Comparison of ENCODE assay signal across 2 fruit fly cellular contexts in the genomic region with DNA sequence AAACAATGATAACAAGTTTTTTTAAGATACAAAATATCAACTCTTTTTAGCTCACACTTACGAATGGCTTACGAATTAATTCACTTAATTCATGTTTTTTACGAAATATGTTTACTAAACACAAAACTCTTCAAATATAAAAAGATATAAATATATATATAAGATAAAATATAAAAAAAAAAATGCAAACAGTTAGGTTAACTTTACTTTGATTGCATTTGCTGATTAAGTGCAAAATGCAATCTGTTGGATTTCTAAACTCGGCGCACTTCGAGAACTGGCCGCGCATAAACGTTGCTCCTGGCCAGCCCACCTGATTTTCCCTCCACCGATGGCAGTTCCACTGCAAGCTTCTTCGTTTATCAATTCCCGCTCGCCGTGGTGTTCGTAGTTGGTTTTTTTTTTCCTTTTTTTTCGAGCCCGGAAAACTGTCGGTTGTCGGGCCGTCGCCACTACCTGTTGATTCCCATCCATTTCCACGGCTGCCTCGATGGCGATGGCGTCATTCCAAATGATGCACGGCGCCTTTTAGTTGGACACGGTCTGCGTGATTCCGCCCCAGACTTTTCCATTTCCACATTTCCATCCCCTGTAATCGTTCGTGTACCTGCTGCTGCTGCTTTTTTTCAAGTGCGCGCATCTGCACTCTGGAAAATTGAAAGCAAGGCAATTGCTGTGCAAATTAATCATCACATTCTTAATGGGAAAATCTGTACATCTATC.
TF ChIP-seq lines count a peak whose summit lies in the region.

No protein-coding gene starts in this region.

- no peak for TF ChIP-seq CTCF in whole organism, embryonic (GFP tag; optimal IDR thresholded peaks at IDR 0.05; lab: Kevin White, UChicago)

TF ChIP-seq in whole organism, embryonic, 481 proteins besides CTCF, POLR2A, EP300 and RAD21 (continues in another document):
- TF ChIP-seq CG11504 (tag; optimal IDR thresholded peaks at IDR 0.05; lab: Kevin White, UChicago): no peak
- TF ChIP-seq CG7745 (tag; optimal IDR thresholded peaks at IDR 0.05; lab: Kevin White, UChicago): no peak
- TF ChIP-seq CG12104 (GFP tag; optimal IDR thresholded peaks at IDR 0.05; lab: Kevin White, UChicago): no peak
- no peak for TF ChIP-seq h (optimal IDR thresholded peaks at IDR 0.05; lab: Kevin White, UChicago)
- peak; percentile 88 for TF ChIP-seq CG15479 (GFP tag; optimal IDR thresholded peaks at IDR 0.05; lab: Kevin White, UChicago)
- TF ChIP-seq CG9437 (GFP tag; optimal IDR thresholded peaks at IDR 0.05; lab: Kevin White, UChicago): no peak
- no peak for TF ChIP-seq CG17802 (tag; optimal IDR thresholded peaks at IDR 0.05; lab: Kevin White, UChicago)
- TF ChIP-seq croc (GFP tag; conservative IDR thresholded peaks at IDR 0.05; lab: Robert Waterston, UW): no peak
- TF ChIP-seq CG12236 (GFP tag; optimal IDR thresholded peaks at IDR 0.05; lab: Kevin White, UChicago): no peak
- no peak for TF ChIP-seq z (GFP tag; IDR thresholded peaks at IDR 0.05; lab: Robert Waterston, UW)
- TF ChIP-seq CG8388 (GFP tag; optimal IDR thresholded peaks at IDR 0.05; lab: Kevin White, UChicago): no peak
- TF ChIP-seq CG12744 (GFP tag; optimal IDR thresholded peaks at IDR 0.05; lab: Kevin White, UChicago): no peak
- TF ChIP-seq CG2712 (tag; optimal IDR thresholded peaks at IDR 0.05; lab: Kevin White, UChicago): peak; percentile 39
- no peak for TF ChIP-seq CG5245 (GFP tag; optimal IDR thresholded peaks at IDR 0.05; lab: Kevin White, UChicago)
- TF ChIP-seq knrl (GFP tag; IDR thresholded peaks at IDR 0.05; lab: Robert Waterston, UW; ENCODE audit: partially characterized antibody): no peak
- TF ChIP-seq CG17361 (GFP tag; IDR thresholded peaks at IDR 0.05; lab: Robert Waterston, UW): peak; percentile 56; the same call in 2 of the 3 replicates
- TF ChIP-seq gfzf (GFP tag; optimal IDR thresholded peaks at IDR 0.05; lab: Kevin White, UChicago): no peak
- no peak for TF ChIP-seq so (GFP tag; IDR thresholded peaks at IDR 0.05; lab: Robert Waterston, UW)
- TF ChIP-seq CG4854 (GFP tag; optimal IDR thresholded peaks at IDR 0.05; lab: Kevin White, UChicago): no peak
- TF ChIP-seq CG43689 (GFP tag; IDR thresholded peaks at IDR 0.05; lab: Robert Waterston, UW): no peak
- no peak for TF ChIP-seq YL-1 (GFP tag; optimal IDR thresholded peaks at IDR 0.05; lab: Kevin White, UChicago)
- TF ChIP-seq CG6689 (GFP tag; IDR thresholded peaks at IDR 0.05; lab: Robert Waterston, UW): peak; percentile 25; the same call in 1 of the 2 replicates
- TF ChIP-seq HLHmδ (GFP tag; optimal IDR thresholded peaks at IDR 0.05; lab: Kevin White, UChicago): no peak
- TF ChIP-seq CG14710 (tag; optimal IDR thresholded peaks at IDR 0.05; lab: Kevin White, UChicago): peak; percentile 55
- no peak for TF ChIP-seq Bdp1 (GFP tag; optimal IDR thresholded peaks at IDR 0.05; lab: Kevin White, UChicago)
- TF ChIP-seq CG8924 (tag; optimal IDR thresholded peaks at IDR 0.05; lab: Kevin White, UChicago): no peak
- TF ChIP-seq PHDP (tag; optimal IDR thresholded peaks at IDR 0.05; lab: Kevin White, UChicago): no peak
- TF ChIP-seq Gug (GFP tag; IDR thresholded peaks at IDR 0.05; lab: Robert Waterston, UW): no peak
- TF ChIP-seq CG2678 (tag; optimal IDR thresholded peaks at IDR 0.05; lab: Kevin White, UChicago): no peak
- no peak for TF ChIP-seq gsb (GFP tag; IDR thresholded peaks at IDR 0.05; lab: Robert Waterston, UW)
- no peak for TF ChIP-seq CG18476 (GFP tag; optimal IDR thresholded peaks at IDR 0.05; lab: Kevin White, UChicago)
- no peak for TF ChIP-seq twi (tag; optimal IDR thresholded peaks at IDR 0.05; lab: Kevin White, UChicago)
- no peak for TF ChIP-seq CG34376 (GFP tag; optimal IDR thresholded peaks at IDR 0.05; lab: Kevin White, UChicago)
- TF ChIP-seq pfk (GFP tag; optimal IDR thresholded peaks at IDR 0.05; lab: Kevin White, UChicago): no peak
- no peak for TF ChIP-seq CG12942 (GFP tag; optimal IDR thresholded peaks at IDR 0.05; lab: Kevin White, UChicago)
- no peak for TF ChIP-seq CG11696 (GFP tag; IDR thresholded peaks at IDR 0.05; lab: Robert Waterston, UW)
- no peak for TF ChIP-seq Deaf1 (tag; optimal IDR thresholded peaks at IDR 0.05; lab: Kevin White, UChicago)
- TF ChIP-seq sd (tag; optimal IDR thresholded peaks at IDR 0.05; lab: Kevin White, UChicago): no peak
- no peak for TF ChIP-seq Blimp-1 (GFP tag; optimal IDR thresholded peaks at IDR 0.05; lab: Kevin White, UChicago)
- TF ChIP-seq maf-S (GFP tag; optimal IDR thresholded peaks at IDR 0.05; lab: Kevin White, UChicago): no peak
- no peak for TF ChIP-seq Ptx1 (GFP tag; IDR thresholded peaks at IDR 0.05; lab: Robert Waterston, UW)
- TF ChIP-seq CG1602 (GFP tag; optimal IDR thresholded peaks at IDR 0.05; lab: Kevin White, UChicago): no peak
- TF ChIP-seq CG10267 (tag; optimal IDR thresholded peaks at IDR 0.05; lab: Kevin White, UChicago): peak; percentile 41

TF ChIP-seq in whole organism, pupa, 21 proteins besides CTCF, POLR2A, EP300 and RAD21:
- TF ChIP-seq CG34367 (tag; optimal IDR thresholded peaks at IDR 0.05; lab: Kevin White, UChicago) (no peak), D1 (tag; optimal IDR thresholded peaks at IDR 0.05; lab: Kevin White, UChicago) (no peak), CG17806 (tag; optimal IDR thresholded peaks at IDR 0.05; lab: Kevin White, UChicago) (no peak), CG12605 (GFP tag; IDR thresholded peaks at IDR 0.05; lab: Robert Waterston, UW) (no peak), fd96Ca (GFP tag; IDR thresholded peaks at IDR 0.05; lab: Robert Waterston, UW) (no peak), CG15710 (tag; optimal IDR thresholded peaks at IDR 0.05; lab: Kevin White, UChicago) (no peak), EcR (GFP tag; optimal IDR thresholded peaks at IDR 0.05; lab: Kevin White, UChicago) (no peak), Pif1B (GFP tag; optimal IDR thresholded peaks at IDR 0.05; lab: Kevin White, UChicago) (no peak), CG32121 (GFP tag; IDR thresholded peaks at IDR 0.05; lab: Robert Waterston, UW) (no peak), CG8159 (tag; optimal IDR thresholded peaks at IDR 0.05; lab: Kevin White, UChicago) (peak; percentile 2), CG9948 (tag; optimal IDR thresholded peaks at IDR 0.05; lab: Kevin White, UChicago) (no peak), CG13204 (GFP tag; optimal IDR thresholded peaks at IDR 0.05; lab: Kevin White, UChicago) (no peak), CG14655 (GFP tag; optimal IDR thresholded peaks at IDR 0.05; lab: Kevin White, UChicago) (peak; percentile 19), Ets98B (GFP tag; IDR thresholded peaks at IDR 0.05; lab: Robert Waterston, UW) (no peak), gl (tag; optimal IDR thresholded peaks at IDR 0.05; lab: Kevin White, UChicago) (no peak), CG4496 (GFP tag; IDR thresholded peaks at IDR 0.05; lab: Robert Waterston, UW) (no peak)
